Worm (Caenorhabditis elegans): Measurements from ENCODE around the gene srh-159.

The srh-159 gene

DNA sequence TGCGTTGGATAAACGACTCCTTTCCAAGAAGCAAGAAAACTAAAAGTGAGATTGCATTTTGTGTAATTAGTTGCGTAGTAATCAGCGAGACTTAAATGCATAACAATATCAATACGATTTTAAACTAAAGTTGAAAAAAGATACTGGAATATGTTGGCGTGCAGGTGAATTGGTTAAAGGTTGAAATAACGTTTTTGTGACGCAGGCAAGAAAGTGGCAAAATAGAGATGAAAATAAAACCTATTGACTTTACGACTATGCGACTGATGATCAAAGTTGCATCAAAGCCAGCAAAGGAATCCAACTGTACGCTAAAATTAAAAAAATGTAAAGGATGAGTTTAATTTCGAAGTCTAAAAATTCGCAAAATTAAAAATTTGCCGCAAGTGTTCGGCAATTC lies 16.7 kb upstream of the srh-159 start, which contains the start of gene srh-102:
Gene srh-102 (minus strand): TSS at position 101 of the 400 bp plus-strand sequence.
- TF ChIP-seq dmd-4 (tag; optimal IDR thresholded peaks at IDR 0.05): no peak
- no peak for TF ChIP-seq sem-4 (tag; optimal IDR thresholded peaks at IDR 0.05)
- TF ChIP-seq zag-1 (tag; optimal IDR thresholded peaks at IDR 0.05): no peak
- no peak for TF ChIP-seq C34F6.9 (tag; optimal IDR thresholded peaks at IDR 0.05)
- TF ChIP-seq unc-55 (GFP tag; optimal IDR thresholded peaks at IDR 0.05): no peak
- no peak for TF ChIP-seq ceh-82 (tag; optimal IDR thresholded peaks at IDR 0.05)
- no peak for TF ChIP-seq gmeb-1 (tag; optimal IDR thresholded peaks at IDR 0.05)
- no peak for TF ChIP-seq snpc-4 (tag; optimal IDR thresholded peaks at IDR 0.05)
- no peak for TF ChIP-seq ztf-4 (tag; optimal IDR thresholded peaks at IDR 0.05)
- no peak for TF ChIP-seq ama-1 (optimal IDR thresholded peaks at IDR 0.05)
- no peak for TF ChIP-seq alr-1 (tag; optimal IDR thresholded peaks at IDR 0.05)
- TF ChIP-seq skn-1 (tag; optimal IDR thresholded peaks at IDR 0.05): no peak
- no peak for TF ChIP-seq unc-62 (GFP tag; optimal IDR thresholded peaks at IDR 0.05)
- TF ChIP-seq fos-1 (tag; optimal IDR thresholded peaks at IDR 0.05): no peak

DNA sequence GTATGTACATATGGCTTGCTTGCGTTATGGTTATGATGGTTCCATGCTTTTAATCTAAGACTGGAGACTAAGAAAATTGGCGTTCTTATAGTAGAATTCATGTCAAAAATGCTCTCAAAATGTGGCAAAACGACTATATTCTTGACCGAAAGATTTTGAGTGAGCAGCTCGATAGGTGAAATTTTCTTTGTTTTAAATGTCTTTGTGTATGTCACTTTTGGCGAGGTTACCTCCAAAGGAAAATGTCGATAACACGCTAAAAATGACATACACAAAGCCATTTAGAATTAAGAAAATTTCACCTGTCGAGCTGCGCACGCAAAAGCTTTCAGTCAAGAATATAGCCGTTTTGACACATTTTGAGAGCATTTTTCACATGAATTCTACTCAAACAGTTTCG lies 14.7 kb upstream of the srh-159 start, which contains the start of gene srz-66:
Gene srz-66 (minus strand): TSS at position 101 of the 400 bp plus-strand sequence.
- TF ChIP-seq gmeb-1 (tag; optimal IDR thresholded peaks at IDR 0.05) (no peak), R02D3.7 (tag; optimal IDR thresholded peaks at IDR 0.05) (no peak), mdl-1 (tag; optimal IDR thresholded peaks at IDR 0.05) (no peak), C34F6.9 (tag; optimal IDR thresholded peaks at IDR 0.05) (no peak), unc-55 (GFP tag; optimal IDR thresholded peaks at IDR 0.05) (no peak), unc-62 (GFP tag; optimal IDR thresholded peaks at IDR 0.05) (no peak), sem-4 (tag; optimal IDR thresholded peaks at IDR 0.05) (no peak), snpc-4 (tag; optimal IDR thresholded peaks at IDR 0.05) (no peak), lin-39 (tag; optimal IDR thresholded peaks at IDR 0.05) (no peak), elt-3 (tag; optimal IDR thresholded peaks at IDR 0.05) (no peak), ztf-1 (GFP tag; conservative IDR thresholded peaks at IDR 0.05) (no peak), nhr-10 (tag; optimal IDR thresholded peaks at IDR 0.05) (no peak), ceh-82 (tag; optimal IDR thresholded peaks at IDR 0.05) (no peak), nhr-12 (tag; optimal IDR thresholded peaks at IDR 0.05) (no peak)

DNA sequence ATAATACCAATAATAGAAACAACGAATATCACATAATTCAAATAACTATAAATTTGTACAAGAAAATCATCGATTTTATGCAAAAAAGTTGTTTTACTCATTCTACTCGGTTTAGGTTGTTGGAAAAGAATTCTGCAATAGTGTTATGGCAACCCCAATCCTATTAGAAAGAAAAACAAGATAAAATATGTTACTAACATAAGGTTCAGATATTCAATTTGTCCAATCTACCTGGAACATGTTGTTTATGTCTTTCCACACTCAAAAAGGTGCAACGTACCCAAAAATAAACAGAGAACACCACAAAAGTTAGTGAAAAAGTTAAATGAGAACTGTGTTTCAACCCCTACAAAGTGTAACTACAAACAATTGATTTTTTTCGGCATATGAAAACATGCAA lies 11.3 kb upstream of the srh-159 start, which contains the start of gene srw-51:
Gene srw-51 (minus strand): TSS at position 101 of the 400 bp plus-strand sequence.
- no peak for TF ChIP-seq sma-3 (GFP tag; optimal IDR thresholded peaks at IDR 0.05)
- no peak for TF ChIP-seq sem-4 (tag; optimal IDR thresholded peaks at IDR 0.05)
- no peak for TF ChIP-seq nhr-12 (tag; optimal IDR thresholded peaks at IDR 0.05)
- TF ChIP-seq nhr-6 (tag; optimal IDR thresholded peaks at IDR 0.05): no peak
- no peak for TF ChIP-seq lin-39 (tag; optimal IDR thresholded peaks at IDR 0.05)
- TF ChIP-seq ZK546.5 (tag; optimal IDR thresholded peaks at IDR 0.05): no peak
- no peak for TF ChIP-seq crh-2 (tag; optimal IDR thresholded peaks at IDR 0.05)
- no peak for TF ChIP-seq lin-13 (GFP tag; optimal IDR thresholded peaks at IDR 0.05)
- no peak for TF ChIP-seq F13H6.1 (tag; optimal IDR thresholded peaks at IDR 0.05)
- TF ChIP-seq elt-1 (tag; optimal IDR thresholded peaks at IDR 0.05): no peak
- TF ChIP-seq zag-1 (tag; optimal IDR thresholded peaks at IDR 0.05): no peak
- TF ChIP-seq peb-1 (tag; optimal IDR thresholded peaks at IDR 0.05): no peak
- no peak for TF ChIP-seq ztf-1 (GFP tag; conservative IDR thresholded peaks at IDR 0.05)
- no peak for TF ChIP-seq nhr-10 (tag; optimal IDR thresholded peaks at IDR 0.05)
- no peak for TF ChIP-seq blmp-1 (tag; optimal IDR thresholded peaks at IDR 0.05; ENCODE audit: insufficient read depth)
- TF ChIP-seq fos-1 (tag; optimal IDR thresholded peaks at IDR 0.05): no peak
- TF ChIP-seq aly-2 (tag; optimal IDR thresholded peaks at IDR 0.05): no peak

DNA sequence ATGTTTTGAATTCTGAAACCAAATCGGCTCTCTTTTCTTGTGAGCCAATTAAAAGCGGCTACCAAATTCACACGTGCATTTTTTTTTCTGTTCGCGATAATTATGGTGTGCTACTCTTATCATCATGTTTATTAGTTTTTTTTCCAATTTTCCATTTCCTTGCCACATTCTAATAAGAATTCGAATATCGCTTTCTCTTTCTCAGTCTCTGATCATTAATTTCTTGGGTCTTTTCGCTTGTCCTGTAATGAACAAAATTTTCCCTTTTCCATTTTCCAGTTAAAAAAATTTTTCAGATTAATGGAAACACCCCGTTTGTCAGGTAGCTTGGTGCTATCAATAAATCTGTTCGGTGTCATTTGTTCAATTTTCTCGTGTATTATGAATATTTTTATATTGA lies 10.6 kb upstream of the srh-159 start, which contains the start of gene srbc-26:
Gene srbc-26 (plus strand): TSS at position 301 of the 400 bp plus-strand sequence.
- no peak for TF ChIP-seq ztf-11 (tag; optimal IDR thresholded peaks at IDR 0.05)
- TF ChIP-seq elt-1 (tag; optimal IDR thresholded peaks at IDR 0.05): no peak
- TF ChIP-seq crh-2 (tag; optimal IDR thresholded peaks at IDR 0.05): no peak
- no peak for TF ChIP-seq aly-2 (tag; optimal IDR thresholded peaks at IDR 0.05)
- no peak for TF ChIP-seq sma-9 (GFP tag; optimal IDR thresholded peaks at IDR 0.05)
- TF ChIP-seq sma-9 (tag; optimal IDR thresholded peaks at IDR 0.05): no peak
- TF ChIP-seq ceh-16 (tag; optimal IDR thresholded peaks at IDR 0.05): no peak
- no peak for TF ChIP-seq C34F6.9 (tag; optimal IDR thresholded peaks at IDR 0.05)
- no peak for TF ChIP-seq snpc-4 (tag; optimal IDR thresholded peaks at IDR 0.05)
- no peak for TF ChIP-seq egl-27 (tag; optimal IDR thresholded peaks at IDR 0.05)
- no peak for TF ChIP-seq F13H6.1 (tag; optimal IDR thresholded peaks at IDR 0.05)
- no peak for TF ChIP-seq nhr-21 (tag; optimal IDR thresholded peaks at IDR 0.05)
- no peak for TF ChIP-seq R02D3.7 (tag; optimal IDR thresholded peaks at IDR 0.05)
- TF ChIP-seq alr-1 (tag; optimal IDR thresholded peaks at IDR 0.05): no peak
- no peak for TF ChIP-seq unc-55 (GFP tag; optimal IDR thresholded peaks at IDR 0.05)
- no peak for TF ChIP-seq mab-5 (tag; optimal IDR thresholded peaks at IDR 0.05)
- TF ChIP-seq mbf-1 (tag; optimal IDR thresholded peaks at IDR 0.05): no peak

Measured in whole organism, L2 larva.